Fruit fly (Drosophila melanogaster) whole organism, embryonic: Measurements from ENCODE around the gene CG10959.
A peak's percentile ranks its signal among the peaks of the same experiment; 100 is the strongest.

Experiments used
- Ada2b ChIP-seq: fragments of 200-800 bp; sonication (Bioruptor generic); IDR thresholded peaks from 2 replicates; pipeline ENCODE4 v1.3.6; 2022; ENCODE audit warnings: missing biosample characterization, missing genetic modification characterization
- Adf1 ChIP-seq: fragments of 200-800 bp; sonication (Bioruptor generic); IDR thresholded peaks from 2 replicates; pipeline ENCODE4 v1.3.6; 2022; ENCODE audit warnings: missing biosample characterization, missing genetic modification characterization
- Bgb ChIP-seq: fragments of 200-800 bp; sonication (Bioruptor generic); IDR thresholded peaks from 2 replicates; pipeline ENCODE4 v1.3.6; 2022; ENCODE audit warnings: missing biosample characterization, missing genetic modification characterization; ENCODE audit not compliant: partially characterized antibody
- CG10543 ChIP-seq: fragments of 200-800 bp; sonication (Bioruptor generic); optimal IDR thresholded peaks from 3 replicates; lab custom pipeline; 2017; ENCODE audit warnings: missing biosample characterization, mild to moderate bottlenecking, missing genetic modification characterization, moderate library complexity
- CG11695 ChIP-seq: fragments of 200-800 bp; sonication (Bioruptor generic); IDR thresholded peaks from 3 replicates; pipeline ENCODE4 v1.3.6; 2022; ENCODE audit warnings: missing biosample characterization, missing genetic modification characterization
- CG12942 ChIP-seq: fragments of 200-800 bp; sonication (Bioruptor generic); optimal IDR thresholded peaks from 3 replicates; lab custom pipeline; 2016; ENCODE audit warnings: missing biosample characterization, missing genetic modification characterization
- CG14860 ChIP-seq: fragments of 200-800 bp; sonication (Bioruptor generic); IDR thresholded peaks from 3 replicates; pipeline ENCODE4 v1.3.6; 2022; ENCODE audit warnings: missing biosample characterization, missing genetic modification characterization; ENCODE audit not compliant: partially characterized antibody
- CG15011 ChIP-seq: fragments of 200-800 bp; sonication (Bioruptor generic); optimal IDR thresholded peaks from 3 replicates; lab custom pipeline; 2018; ENCODE audit warnings: missing biosample characterization, mild to moderate bottlenecking, missing genetic modification characterization
- CG15073 ChIP-seq: fragments of 200-800 bp; sonication (Bioruptor generic); optimal IDR thresholded peaks from 2 replicates; lab custom pipeline; 2016; ENCODE audit warnings: missing biosample characterization, missing genetic modification characterization
- CG15696 ChIP-seq: fragments of 200-800 bp; sonication (Bioruptor generic); optimal IDR thresholded peaks from 2 replicates; lab custom pipeline; 2019; ENCODE audit warnings: missing biosample characterization, mild to moderate bottlenecking, missing genetic modification characterization, moderate library complexity
- CG17359 ChIP-seq: fragments of 200-800 bp; sonication (Bioruptor generic); optimal IDR thresholded peaks from 3 replicates; lab custom pipeline; 2018; ENCODE audit warnings: missing biosample characterization, mild to moderate bottlenecking, missing genetic modification characterization, moderate library complexity
- CG18262 ChIP-seq: fragments of 200-800 bp; optimal IDR thresholded peaks from 3 replicates; lab custom pipeline; 2019; ENCODE audit warnings: missing biosample characterization, mild to moderate bottlenecking, missing genetic modification characterization, moderate library complexity
- CG32767 ChIP-seq: fragments of 200-800 bp; sonication (Bioruptor generic); IDR thresholded peaks from 2 replicates; pipeline ENCODE4 v1.3.6; 2022; ENCODE audit warnings: missing biosample characterization, missing genetic modification characterization
- CG3281 ChIP-seq: fragments of 200-800 bp; sonication (Bioruptor generic); optimal IDR thresholded peaks from 3 replicates; lab custom pipeline; 2017; ENCODE audit warnings: missing biosample characterization, mild to moderate bottlenecking, missing genetic modification characterization
- CG3407 ChIP-seq: fragments of 200-800 bp; sonication (Bioruptor generic); optimal IDR thresholded peaks from 2 replicates; lab custom pipeline; 2018; ENCODE audit warnings: missing biosample characterization, mild to moderate bottlenecking, missing genetic modification characterization
- CG34422 ChIP-seq: fragments of 200-800 bp; sonication (Bioruptor generic); IDR thresholded peaks from 3 replicates; pipeline ENCODE4 v1.3.6; 2022; ENCODE audit warnings: missing biosample characterization, missing genetic modification characterization
- CG4424 ChIP-seq: fragments of 200-800 bp; sonication (Bioruptor generic); optimal IDR thresholded peaks from 3 replicates; lab custom pipeline; 2016; ENCODE audit warnings: missing biosample characterization, missing genetic modification characterization
- CG6683 ChIP-seq: fragments of 200-800 bp; sonication (Bioruptor generic); optimal IDR thresholded peaks from 2 replicates; lab custom pipeline; 2017; ENCODE audit warnings: missing biosample characterization, mild to moderate bottlenecking, missing genetic modification characterization, missing genetic modification reagents
- CG6689 ChIP-seq: fragments of 200-800 bp; sonication (Bioruptor generic); IDR thresholded peaks from 2 replicates; pipeline ENCODE4 v1.3.6; 2022; ENCODE audit warnings: missing biosample characterization, missing genetic modification characterization
- CG7271 ChIP-seq: fragments of 200-800 bp; sonication (Bioruptor generic); optimal IDR thresholded peaks from 2 replicates; lab custom pipeline; 2018; ENCODE audit warnings: missing biosample characterization, mild to moderate bottlenecking, missing genetic modification characterization, moderate library complexity
- CG7839 ChIP-seq: fragments of 200-800 bp; sonication (Bioruptor generic); optimal IDR thresholded peaks from 3 replicates; lab custom pipeline; 2018; ENCODE audit warnings: missing biosample characterization, mild to moderate bottlenecking, missing genetic modification characterization, moderate library complexity
- CG8089 ChIP-seq: fragments of 200-800 bp; sonication (Bioruptor generic); optimal IDR thresholded peaks from 3 replicates; lab custom pipeline; 2016; ENCODE audit warnings: missing biosample characterization, missing genetic modification characterization
- Camta ChIP-seq: fragments of 200-800 bp; sonication (Bioruptor generic); optimal IDR thresholded peaks from 2 replicates; lab custom pipeline; 2016; ENCODE audit warnings: missing biosample characterization, missing genetic modification characterization
- Ets97D ChIP-seq: fragments of 200-800 bp; sonication (Bioruptor generic); optimal IDR thresholded peaks from 3 replicates; lab custom pipeline; 2016; ENCODE audit warnings: missing biosample characterization, missing genetic modification characterization
- Hand ChIP-seq: fragments of 200-800 bp; sonication (Bioruptor generic); optimal IDR thresholded peaks from 2 replicates; lab custom pipeline; 2017; ENCODE audit warnings: mild to moderate bottlenecking, missing biosample characterization, missing genetic modification reagents, missing genetic modification characterization
- Hmr ChIP-seq: fragments of 200-800 bp; sonication (Bioruptor generic); optimal IDR thresholded peaks from 3 replicates; lab custom pipeline; 2017; ENCODE audit warnings: mild to moderate bottlenecking, missing biosample characterization, missing genetic modification reagents, missing genetic modification characterization
- Mrtf ChIP-seq: fragments of 200-800 bp; sonication (Bioruptor generic); IDR thresholded peaks from 3 replicates; pipeline ENCODE4 v1.3.6; 2022; ENCODE audit warnings: missing biosample characterization, missing genetic modification characterization
- NK7.1 ChIP-seq: fragments of 200-800 bp; sonication (Bioruptor generic); optimal IDR thresholded peaks from 3 replicates; lab custom pipeline; 2016; ENCODE audit warnings: missing biosample characterization, missing genetic modification characterization
- Oaz ChIP-seq: fragments of 200-800 bp; sonication (Bioruptor generic); IDR thresholded peaks from 2 replicates; pipeline ENCODE4 v1.3.6; 2022; ENCODE audit warnings: missing biosample characterization, missing genetic modification characterization
- PHDP ChIP-seq: fragments of 200-800 bp; sonication (Bioruptor generic); optimal IDR thresholded peaks from 3 replicates; lab custom pipeline; 2018; ENCODE audit warnings: missing biosample characterization, mild to moderate bottlenecking, missing genetic modification characterization, moderate library complexity
- Ptx1 ChIP-seq: fragments of 200-800 bp; sonication (Bioruptor generic); IDR thresholded peaks from 2 replicates; pipeline ENCODE4 v1.3.6; 2022; ENCODE audit warnings: missing biosample characterization, missing genetic modification characterization
- Scr ChIP-seq: fragments of 200-800 bp; sonication (Bioruptor generic); IDR thresholded peaks from 2 replicates; pipeline ENCODE4 v1.3.6; 2022; ENCODE audit warnings: missing biosample characterization, missing genetic modification characterization; ENCODE audit not compliant: partially characterized antibody
- Sry-β ChIP-seq: fragments of 200-800 bp; sonication (Bioruptor generic); optimal IDR thresholded peaks from 2 replicates; lab custom pipeline; 2018; ENCODE audit warnings: missing biosample characterization, mild to moderate bottlenecking, missing genetic modification characterization, moderate library complexity
- ase ChIP-seq: fragments of 200-800 bp; sonication (Bioruptor generic); IDR thresholded peaks from 3 replicates; pipeline ENCODE4 v1.3.6; 2022; ENCODE audit warnings: missing biosample characterization, missing genetic modification characterization
- dan ChIP-seq: fragments of 200-800 bp; sonication (Bioruptor generic); IDR thresholded peaks from 2 replicates; pipeline ENCODE4 v1.3.6; 2022; ENCODE audit warnings: missing biosample characterization, missing genetic modification characterization
- danr ChIP-seq: fragments of 200-800 bp; sonication (Bioruptor generic); IDR thresholded peaks from 2 replicates; pipeline ENCODE4 v1.3.6; 2022; ENCODE audit warnings: missing biosample characterization, missing genetic modification characterization
- gce ChIP-seq: fragments of 200-800 bp; sonication (Bioruptor generic); IDR thresholded peaks from 3 replicates; pipeline ENCODE4 v1.3.6; 2022; ENCODE audit warnings: missing biosample characterization, missing genetic modification characterization
- gsb-n ChIP-seq: fragments of 200-800 bp; sonication (Bioruptor generic); optimal IDR thresholded peaks from 3 replicates; lab custom pipeline; 2018; ENCODE audit warnings: missing biosample characterization, mild to moderate bottlenecking, missing genetic modification characterization
- jigr1 ChIP-seq: fragments of 200-800 bp; sonication (Bioruptor generic); IDR thresholded peaks from 3 replicates; pipeline ENCODE4 v1.3.6; 2022; ENCODE audit warnings: missing biosample characterization, missing genetic modification characterization
- knrl ChIP-seq: fragments of 200-800 bp; sonication (Bioruptor generic); IDR thresholded peaks from 3 replicates; pipeline ENCODE4 v1.3.6; 2022; ENCODE audit warnings: missing biosample characterization, missing genetic modification characterization; ENCODE audit not compliant: partially characterized antibody
- lab ChIP-seq: fragments of 200-800 bp; sonication (Bioruptor generic); optimal IDR thresholded peaks from 3 replicates; lab custom pipeline; 2017; ENCODE audit warnings: missing biosample characterization, missing genetic modification characterization, mild to moderate bottlenecking, moderate library complexity, missing genetic modification reagents
- lov ChIP-seq, 2 experiments: fragments of 200-800 bp in 1 of 2; fragments of >200 bp in 1 of 2; sonication (Bioruptor generic) in 1 of 2; IDR thresholded peaks in 1 of 2; optimal IDR thresholded peaks in 1 of 2; 2 replicates in 1 of 2; 3 replicates in 1 of 2; pipeline versions ENCODE4 v1.3.6 to Lab custom; 2017 to 2022; ENCODE audit warnings: missing biosample characterization in 1 of 2, missing genetic modification characterization in 1 of 2
- mam ChIP-seq: fragments of 200-800 bp; sonication (Bioruptor generic); optimal IDR thresholded peaks from 3 replicates; lab custom pipeline; 2016; ENCODE audit warnings: missing biosample characterization, missing genetic modification characterization
- otp ChIP-seq: fragments of 200-800 bp; sonication (Bioruptor generic); IDR thresholded peaks from 3 replicates; pipeline ENCODE4, ENCODE4 v1.3.6; 2022; ENCODE audit warnings: missing biosample characterization, missing genetic modification characterization
- sisA ChIP-seq: fragments of 200-800 bp; sonication (Bioruptor generic); IDR thresholded peaks from 2 replicates; pipeline ENCODE4 v1.3.6; 2022; ENCODE audit warnings: missing biosample characterization, missing genetic modification characterization
- stc ChIP-seq: fragments of 200-800 bp; sonication (Bioruptor generic); IDR thresholded peaks from 2 replicates; pipeline ENCODE4 v1.3.6; 2022; ENCODE audit warnings: missing biosample characterization, missing genetic modification characterization
- tna ChIP-seq: fragments of 200-800 bp; sonication (Bioruptor generic); IDR thresholded peaks from 2 replicates; pipeline ENCODE4 v1.3.6; 2022; ENCODE audit warnings: missing biosample characterization, missing genetic modification characterization; ENCODE audit not compliant: partially characterized antibody
- trem ChIP-seq: fragments of 200-800 bp; optimal IDR thresholded peaks from 3 replicates; lab custom pipeline; 2019; ENCODE audit warnings: missing biosample characterization, mild to moderate bottlenecking, missing genetic modification characterization, moderate library complexity
- wek ChIP-seq: fragments of 200-800 bp; sonication (Bioruptor generic); optimal IDR thresholded peaks from 3 replicates; lab custom pipeline; 2018; ENCODE audit warnings: missing biosample characterization, mild to moderate bottlenecking, missing genetic modification characterization, moderate library complexity
- zfh1 ChIP-seq: fragments of 200-800 bp; sonication (Bioruptor generic); IDR thresholded peaks from 3 replicates; pipeline ENCODE4 v1.3.6; 2022; ENCODE audit warnings: missing biosample characterization, missing genetic modification characterization

Gene CG10959

DNA sequence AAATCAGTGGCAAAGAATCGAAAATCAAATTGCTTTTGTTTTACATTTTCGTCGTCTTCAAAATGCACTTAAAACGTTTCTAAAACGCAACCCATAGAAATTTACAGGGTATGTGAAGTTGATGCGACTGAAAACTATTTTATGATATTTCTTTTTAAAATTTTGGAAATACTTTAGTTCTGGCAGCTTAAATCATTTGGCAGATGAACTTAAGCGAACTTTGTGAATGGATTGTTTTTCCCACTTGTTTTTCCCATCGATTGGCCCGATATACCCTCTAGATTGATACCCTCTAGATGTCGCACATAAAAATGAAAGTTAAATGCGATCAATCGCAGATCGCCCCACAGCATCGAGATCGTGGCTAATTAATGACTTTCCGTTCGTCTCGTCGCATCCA lies 22.4 kb upstream of the CG10959 start (continued):
- TF ChIP-seq Camta (GFP tag; lab: Kevin White, UChicago) (peak; percentile 35), CG15696 (tag; lab: Kevin White, UChicago) (no peak), CG8089 (GFP tag; lab: Kevin White, UChicago) (peak; percentile 23), CG32767 (GFP tag; lab: Robert Waterston, UW) (no peak), ase (GFP tag; lab: Robert Waterston, UW) (0 out of 3 replicates have a peak, but pooled peaks have one; percentile 40), CG7839 (peak; percentile 64), CG7271 (no peak), CG3281 (GFP tag; lab: Kevin White, UChicago) (no peak), Ets97D (GFP tag; lab: Kevin White, UChicago) (no peak), danr (no peak), otp (GFP tag; lab: Robert Waterston, UW) (peak; percentile 41; the same call in 1 of the 3 replicates), dan (GFP tag; lab: Robert Waterston, UW) (no peak), lov (optimal IDR thresholded peaks at IDR 0.05; lab: Kevin White, UChicago) (no peak), lov (GFP tag; IDR thresholded peaks at IDR 0.05; lab: Robert Waterston, UW) (0 out of 3 replicates have a peak, but pooled peaks have one; percentile 57), CG14860 (GFP tag; lab: Robert Waterston, UW) (no peak), tna (GFP tag; lab: Robert Waterston, UW) (no peak), CG6689 (peak; percentile 74), trem (tag; lab: Kevin White, UChicago) (peak; percentile 40), Adf1 (GFP tag; lab: Robert Waterston, UW) (no peak), CG18262 (tag; lab: Kevin White, UChicago) (peak; percentile 80), CG15073 (GFP tag; lab: Kevin White, UChicago) (no peak), gsb-n (peak; percentile 75), Bgb (GFP tag; lab: Robert Waterston, UW) (no peak), wek (no peak), CG6683 (GFP tag; lab: Kevin White, UChicago) (no peak), CG3407 (GFP tag; lab: Kevin White, UChicago) (peak; percentile 51), gce (GFP tag; lab: Robert Waterston, UW) (peak; percentile 61; the same call in 1 of the 3 replicates), CG11695 (GFP tag; lab: Robert Waterston, UW) (no peak), Ptx1 (GFP tag; lab: Robert Waterston, UW) (peak; percentile 67), Hand (GFP tag; lab: Kevin White, UChicago) (no peak), CG4424 (GFP tag; lab: Kevin White, UChicago) (peak; percentile 69), Scr (GFP tag; lab: Robert Waterston, UW) (no peak), jigr1 (GFP tag; lab: Robert Waterston, UW) (peak; percentile 37; the same call in 1 of the 3 replicates), zfh1 (GFP tag; lab: Robert Waterston, UW) (peak; percentile 82), sisA (GFP tag; lab: Robert Waterston, UW) (peak; percentile 67), mam (no peak), CG10543 (no peak), Oaz (GFP tag; lab: Robert Waterston, UW) (no peak), lab (GFP tag; lab: Kevin White, UChicago) (peak; percentile 0), CG15011 (no peak), Hmr (GFP tag; lab: Kevin White, UChicago) (no peak), Ada2b (GFP tag; lab: Robert Waterston, UW) (peak; percentile 61), CG34422 (GFP tag; lab: Robert Waterston, UW) (peak; percentile 70; the same call in 2 of the 3 replicates), PHDP (tag; lab: Kevin White, UChicago) (peak; percentile 46), Mrtf (peak; percentile 55; the same call in 2 of the 3 replicates), NK7.1 (GFP tag; lab: Kevin White, UChicago) (no peak), knrl (no peak), CG17359 (tag; lab: Kevin White, UChicago) (peak; percentile 81), stc (GFP tag; lab: Robert Waterston, UW) (peak; percentile 63; the same call in 1 of the 2 replicates), CG12942 (GFP tag; lab: Kevin White, UChicago) (no peak), Sry-β (no peak)
